Fruit fly (Drosophila melanogaster): ENCODE data around the gene SclB.
A peak's percentile ranks its signal among the peaks of the same experiment; 100 is the strongest.

SclB gene

DNA sequence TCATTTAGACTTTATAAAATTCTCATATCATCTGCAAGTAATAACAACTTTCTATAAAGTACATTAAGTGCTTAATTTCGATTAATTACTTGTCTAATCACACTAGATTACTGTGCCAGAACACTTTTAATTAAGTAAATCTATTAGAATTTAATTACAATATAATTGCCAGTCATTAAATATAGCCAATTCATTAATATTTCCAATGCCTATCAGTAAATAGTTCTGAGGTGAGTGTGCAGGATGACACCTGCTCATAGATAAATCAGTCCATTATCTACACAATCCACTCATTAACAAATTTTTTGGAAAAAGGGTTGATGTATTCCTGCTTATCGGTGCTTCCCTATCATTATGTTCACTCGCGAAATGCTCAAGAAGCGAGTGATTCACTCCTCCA lies 46.9 kb downstream of the SclB start:
- TF ChIP-seq noc (tag; optimal IDR thresholded peaks at IDR 0.05): no peak

DNA sequence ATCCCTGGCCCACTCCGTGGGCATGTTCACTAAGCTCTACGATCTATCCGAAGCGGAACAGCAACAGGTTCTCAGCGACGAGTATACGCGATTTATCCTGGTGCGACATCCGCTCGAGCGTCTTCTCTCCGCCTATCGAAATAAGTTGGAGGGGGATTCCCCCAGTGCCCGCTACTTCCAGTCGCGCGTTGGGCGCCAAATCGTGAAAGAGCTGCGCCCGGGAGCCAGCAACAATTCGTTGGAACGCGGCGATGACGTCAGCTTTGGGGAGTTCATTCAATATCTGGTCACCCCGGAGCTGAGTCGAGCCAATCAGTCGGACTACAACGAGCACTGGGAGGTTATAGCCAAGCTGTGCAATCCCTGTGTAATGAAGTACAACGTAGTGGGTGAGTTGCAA lies 47.6 kb downstream of the SclB start:
- no peak for TF ChIP-seq noc (tag; optimal IDR thresholded peaks at IDR 0.05)

DNA sequence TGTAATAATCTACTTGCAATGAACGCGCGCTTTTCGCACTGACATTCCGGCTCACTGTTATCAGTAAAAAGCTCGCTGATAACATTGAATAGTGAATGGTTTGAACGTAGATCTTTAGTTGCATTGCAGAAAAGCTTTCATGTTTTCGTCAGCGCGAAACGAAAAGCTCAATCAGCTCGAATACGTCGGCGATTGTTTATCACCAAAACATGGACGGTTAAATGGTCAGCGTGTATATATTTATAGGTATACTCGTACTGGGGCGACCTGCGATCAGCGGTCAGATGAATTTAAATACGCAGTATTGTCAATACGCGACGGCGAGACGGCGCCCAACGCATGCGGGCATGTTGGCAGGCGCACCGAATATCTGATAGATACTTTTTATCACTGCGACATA lies 48.7 kb downstream of the SclB start:
- peak; percentile 44 for TF ChIP-seq noc (tag; optimal IDR thresholded peaks at IDR 0.05)

DNA sequence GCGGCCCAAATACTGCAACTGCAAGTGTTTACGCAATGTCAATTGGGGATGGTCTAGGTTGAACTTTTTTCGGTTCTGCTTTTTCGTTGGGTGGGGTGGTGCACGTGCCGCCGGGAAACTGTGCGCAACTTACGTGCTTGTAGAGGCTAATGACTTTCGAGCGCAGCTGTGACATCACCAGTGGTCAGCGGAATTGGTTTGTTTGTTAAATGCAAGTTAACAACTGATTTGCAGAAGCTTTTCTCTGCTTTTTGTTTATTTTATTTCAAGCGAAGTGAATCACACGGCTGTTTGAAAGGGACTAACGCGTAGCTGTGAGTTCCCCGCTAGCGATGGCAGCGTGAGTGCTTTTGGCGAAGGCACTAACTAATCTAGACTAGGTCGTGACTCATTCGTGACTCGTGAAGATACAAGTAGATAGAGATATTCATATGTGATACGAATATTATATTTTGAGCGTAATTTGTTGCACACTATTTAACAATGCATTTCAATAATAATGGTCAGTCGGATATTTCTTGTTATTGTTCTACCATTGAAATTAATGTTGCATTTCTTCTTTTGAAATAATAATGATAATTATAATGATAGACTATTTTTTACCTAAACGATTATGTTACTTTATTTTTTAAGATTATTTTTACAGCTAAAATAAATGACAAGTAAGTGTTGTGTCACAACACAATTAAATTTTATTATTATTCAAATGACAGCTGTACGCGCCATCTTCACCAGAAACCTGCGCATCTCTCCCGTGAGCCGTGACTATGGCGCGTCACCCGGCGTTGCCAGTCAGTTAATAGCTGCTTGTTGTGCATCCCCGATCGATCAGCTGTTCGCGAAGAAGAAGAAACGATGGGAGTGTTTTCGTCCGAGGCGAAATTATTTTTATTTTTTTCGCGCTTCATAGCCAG lies 50.1 kb downstream of the SclB start, which contains the start of the genes osi and tweek:
Gene osi, minus strand, starts transcription at position 307 of the 914 bp plus-strand sequence.
Gene tweek, plus strand, starts transcription at position 831 of the 914 bp plus-strand sequence.
- TF ChIP-seq noc (tag; optimal IDR thresholded peaks at IDR 0.05): peak; percentile 53

DNA sequence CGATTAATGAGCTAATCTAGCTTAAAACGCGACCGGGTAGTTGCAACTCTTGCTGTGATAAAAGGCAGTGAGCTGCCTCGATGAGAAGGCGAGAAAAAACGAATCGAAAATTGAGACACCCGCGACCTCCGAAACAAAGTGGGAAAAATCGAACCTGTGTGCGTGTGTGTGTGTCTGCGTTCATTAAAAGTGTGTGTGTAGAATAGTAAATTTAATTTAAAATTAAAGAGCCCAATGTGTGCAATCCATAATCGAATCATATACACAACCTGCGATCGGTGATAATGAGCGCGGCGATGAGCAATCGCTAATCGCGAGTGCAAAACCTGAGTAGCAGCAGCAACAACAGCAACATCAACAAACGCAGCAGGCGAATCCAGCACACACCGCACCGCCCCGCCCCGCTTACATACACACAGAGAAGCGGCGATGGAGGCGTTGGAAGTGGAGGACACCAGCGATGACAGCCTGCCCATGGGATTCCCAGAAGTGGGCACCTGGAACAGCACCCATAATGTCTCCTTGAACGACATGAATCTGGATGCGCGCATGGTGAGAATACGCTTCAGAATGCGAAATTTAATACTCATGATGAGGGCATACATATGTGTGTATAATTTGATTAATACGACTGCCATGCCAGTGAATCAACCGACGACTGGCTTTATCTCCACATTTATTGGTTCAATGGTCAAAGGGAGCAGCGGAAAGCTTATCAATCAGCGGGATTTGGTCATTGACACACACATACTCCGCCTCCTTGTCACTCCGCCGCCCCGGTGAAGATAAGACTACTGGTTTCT lies 51.0 kb downstream of the SclB start:
- TF ChIP-seq noc (tag; optimal IDR thresholded peaks at IDR 0.05): peak; percentile 51

DNA sequence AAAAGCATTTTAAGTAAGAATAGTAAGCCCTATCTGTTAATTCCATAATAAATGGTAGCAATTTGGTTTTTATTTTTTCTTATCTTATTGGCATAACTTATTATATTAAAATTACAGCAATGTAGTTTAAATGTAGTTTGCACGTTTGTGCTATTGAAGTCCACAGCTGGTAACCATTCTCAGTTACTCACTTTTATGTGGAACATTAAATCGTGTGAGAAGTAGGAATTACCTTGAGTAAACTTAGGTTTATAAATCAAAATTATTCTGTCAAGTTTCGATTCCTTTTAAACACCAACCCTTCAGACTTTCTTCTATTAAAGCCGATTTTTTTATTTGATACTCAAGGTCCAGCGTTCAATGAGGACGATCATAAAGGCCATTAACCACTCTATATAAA lies 51.8 kb downstream of the SclB start, which contains the start of gene CG42556:
Gene CG42556, plus strand, starts transcription at position 301 of the 400 bp plus-strand sequence.
- TF ChIP-seq noc (tag; optimal IDR thresholded peaks at IDR 0.05): no peak
